Worm (Caenorhabditis elegans) whole organism, L2 larva: ENCODE measurements around the gene srv-7.
A peak's percentile ranks its signal among the peaks of the same experiment; 100 is the strongest.

Experiments
- C34F6.9 ChIP-seq: fragments of 150-350 bp; optimal IDR thresholded peaks from 2 replicates; lab custom pipeline; 2014; ENCODE audit warnings: missing biosample characterization, missing genetic modification characterization
- F13H6.1 ChIP-seq: sonication (generic microtip); optimal IDR thresholded peaks from 2 replicates; lab custom pipeline; 2016; ENCODE audit warnings: missing genetic modification characterization, missing compliant biosample characterization
- R02D3.7 ChIP-seq: fragments of 150-350 bp; optimal IDR thresholded peaks from 2 replicates; lab custom pipeline; 2014; ENCODE audit warnings: missing biosample characterization, missing genetic modification characterization
- Y55F3AM.14 ChIP-seq: fragments of 200-800 bp; sonication (Bioruptor generic); optimal IDR thresholded peaks from 2 replicates; lab custom pipeline; 2018; ENCODE audit warnings: mild to moderate bottlenecking, missing genetic modification characterization, missing compliant biosample characterization
- ZK546.5 ChIP-seq: sonication (generic microtip); optimal IDR thresholded peaks from 2 replicates; lab custom pipeline; 2017; ENCODE audit warnings: missing biosample characterization, missing genetic modification characterization
- alr-1 ChIP-seq: fragments of 150-350 bp; optimal IDR thresholded peaks from 2 replicates; lab custom pipeline; 2014; ENCODE audit warnings: missing biosample characterization, missing genetic modification characterization
- aly-2 ChIP-seq: fragments of 150-350 bp; optimal IDR thresholded peaks from 2 replicates; lab custom pipeline; 2014; ENCODE audit warnings: missing biosample characterization, missing genetic modification characterization
- ama-1 ChIP-seq: fragments of 150-350 bp; optimal IDR thresholded peaks from 2 replicates; lab custom pipeline; 2018; ENCODE audit warnings: inconsistent platforms
- blmp-1 ChIP-seq: sonication (generic microtip); optimal IDR thresholded peaks from 2 replicates; lab custom pipeline; 2017; ENCODE audit warnings: missing genetic modification characterization, mild to moderate bottlenecking, missing compliant biosample characterization, antibody characterized with exemption, moderate library complexity; ENCODE audit not compliant: insufficient read depth
- ceh-16 ChIP-seq: fragments of 150-350 bp; optimal IDR thresholded peaks from 2 replicates; lab custom pipeline; 2014; ENCODE audit warnings: missing biosample characterization, missing genetic modification characterization
- crh-2 ChIP-seq: sonication (generic microtip); optimal IDR thresholded peaks from 2 replicates; lab custom pipeline; 2017; ENCODE audit warnings: missing biosample characterization, missing genetic modification characterization
- egl-27 ChIP-seq: sonication (generic microtip); optimal IDR thresholded peaks from 3 replicates; lab custom pipeline; 2017; ENCODE audit warnings: missing biosample characterization, missing genetic modification reagents, missing genetic modification characterization
- elt-1 ChIP-seq: fragments of 150-350 bp; optimal IDR thresholded peaks from 2 replicates; lab custom pipeline; 2014; ENCODE audit warnings: missing biosample characterization, missing genetic modification characterization
- elt-3 ChIP-seq: sonication (generic microtip); optimal IDR thresholded peaks from 2 replicates; lab custom pipeline; 2017; ENCODE audit warnings: missing biosample characterization, missing genetic modification characterization
- fos-1 ChIP-seq: fragments of 150-350 bp; optimal IDR thresholded peaks from 2 replicates; lab custom pipeline; 2014; ENCODE audit warnings: missing biosample characterization, missing genetic modification characterization
- gmeb-1 ChIP-seq: fragments of 150-350 bp; optimal IDR thresholded peaks from 2 replicates; lab custom pipeline; 2014; ENCODE audit warnings: missing biosample characterization, missing genetic modification characterization
- lin-11 ChIP-seq: fragments of 150-350 bp; sonication (generic microtip); optimal IDR thresholded peaks from 2 replicates; lab custom pipeline; 2014; ENCODE audit warnings: missing biosample characterization, missing genetic modification characterization, inconsistent platforms, mixed read lengths
- lin-13 ChIP-seq: fragments of 150-350 bp; optimal IDR thresholded peaks from 2 replicates; lab custom pipeline; 2014; ENCODE audit warnings: missing biosample characterization, missing genetic modification reagents, missing genetic modification characterization
- lin-39 ChIP-seq: fragments of 150-350 bp; optimal IDR thresholded peaks from 2 replicates; lab custom pipeline; 2014; ENCODE audit warnings: missing biosample characterization, missing genetic modification reagents, missing genetic modification characterization
- lsy-2 ChIP-seq, 2 experiments: fragments of 150-350 bp in 1 of 2; sonication (generic microtip) in 1 of 2; optimal IDR thresholded peaks; 2 replicates each; lab custom pipeline; 2014 to 2017; ENCODE audit warnings: missing biosample characterization in 2 of 2, missing genetic modification characterization in 2 of 2
- mab-5 ChIP-seq: fragments of 150-350 bp; optimal IDR thresholded peaks from 2 replicates; lab custom pipeline; 2014; ENCODE audit warnings: missing biosample characterization, missing genetic modification characterization
- mdl-1 ChIP-seq, 2 experiments: fragments of 150-350 bp in 1 of 2; sonication (generic microtip) in 1 of 2; optimal IDR thresholded peaks; 2 replicates each; lab custom pipeline; 2017; ENCODE audit warnings: missing biosample characterization in 2 of 2, missing genetic modification characterization in 2 of 2
- nhr-11 ChIP-seq: fragments of 150-350 bp; optimal IDR thresholded peaks from 2 replicates; lab custom pipeline; 2014; ENCODE audit warnings: missing biosample characterization, missing genetic modification characterization
- nhr-129 ChIP-seq: fragments of 150-350 bp; optimal IDR thresholded peaks from 2 replicates; lab custom pipeline; 2014; ENCODE audit warnings: missing biosample characterization, missing genetic modification characterization
- nhr-21 ChIP-seq: fragments of 150-350 bp; optimal IDR thresholded peaks from 2 replicates; lab custom pipeline; 2014; ENCODE audit warnings: missing biosample characterization, missing genetic modification characterization
- nhr-23 ChIP-seq: fragments of 150-350 bp; optimal IDR thresholded peaks from 2 replicates; lab custom pipeline; 2014; ENCODE audit warnings: missing biosample characterization, missing genetic modification reagents, missing genetic modification characterization
- nhr-237 ChIP-seq: fragments of 150-350 bp; optimal IDR thresholded peaks from 2 replicates; lab custom pipeline; 2014; ENCODE audit warnings: missing biosample characterization, missing genetic modification characterization
- nhr-25 ChIP-seq: fragments of 150-350 bp; sonication (generic microtip); optimal IDR thresholded peaks from 3 replicates; lab custom pipeline; 2014; ENCODE audit warnings: missing biosample characterization, missing genetic modification characterization
- nhr-6 ChIP-seq: fragments of 150-350 bp; optimal IDR thresholded peaks from 2 replicates; lab custom pipeline; 2014; ENCODE audit warnings: missing biosample characterization, missing genetic modification characterization
- peb-1 ChIP-seq: fragments of 150-350 bp; optimal IDR thresholded peaks from 2 replicates; lab custom pipeline; 2014; ENCODE audit warnings: missing biosample characterization, missing genetic modification characterization
- sem-4 ChIP-seq: fragments of 150-350 bp; optimal IDR thresholded peaks from 2 replicates; lab custom pipeline; 2014; ENCODE audit warnings: missing biosample characterization, missing genetic modification reagents, missing genetic modification characterization
- skn-1 ChIP-seq: sonication (generic microtip); optimal IDR thresholded peaks from 2 replicates; lab custom pipeline; 2017; ENCODE audit warnings: missing biosample characterization, missing genetic modification characterization
- sma-3 ChIP-seq: sonication (generic microtip); optimal IDR thresholded peaks from 2 replicates; lab custom pipeline; 2016; ENCODE audit warnings: missing genetic modification reagents, missing genetic modification characterization, missing compliant biosample characterization
- sma-9 ChIP-seq, 2 experiments: fragments of 150-350 bp in 1 of 2; sonication (generic microtip) in 1 of 2; optimal IDR thresholded peaks; 2 replicates each; lab custom pipeline; 2014 to 2016; ENCODE audit warnings: missing genetic modification characterization in 2 of 2, mild to moderate bottlenecking in 1 of 2, missing biosample characterization in 1 of 2, missing compliant biosample characterization in 1 of 2, missing genetic modification reagents in 1 of 2, moderate library complexity in 1 of 2
- snpc-4 ChIP-seq: fragments of 150-350 bp; optimal IDR thresholded peaks from 2 replicates; lab custom pipeline; 2014; ENCODE audit warnings: missing biosample characterization, missing genetic modification characterization
- unc-39 ChIP-seq: fragments of 150-350 bp; optimal IDR thresholded peaks from 2 replicates; lab custom pipeline; 2014; ENCODE audit warnings: missing biosample characterization, missing genetic modification characterization
- unc-55 ChIP-seq: fragments of 150-350 bp; sonication (generic microtip); optimal IDR thresholded peaks from 3 replicates; lab custom pipeline; 2014; ENCODE audit warnings: missing biosample characterization, missing genetic modification reagents, missing genetic modification characterization
- zag-1 ChIP-seq: fragments of 150-350 bp; optimal IDR thresholded peaks from 2 replicates; lab custom pipeline; 2014; ENCODE audit warnings: missing biosample characterization, missing genetic modification characterization
- ztf-1 ChIP-seq: fragments of 200-800 bp; sonication (Bioruptor generic); conservative IDR thresholded peaks from 2 replicates; pipeline ENCODE4 v1.3.6; 2022; ENCODE audit warnings: missing genetic modification characterization, missing compliant biosample characterization
- ztf-4 ChIP-seq: fragments of 150-350 bp; optimal IDR thresholded peaks from 2 replicates; lab custom pipeline; 2014; ENCODE audit warnings: missing biosample characterization, missing genetic modification characterization

The srv-7 gene

DNA sequence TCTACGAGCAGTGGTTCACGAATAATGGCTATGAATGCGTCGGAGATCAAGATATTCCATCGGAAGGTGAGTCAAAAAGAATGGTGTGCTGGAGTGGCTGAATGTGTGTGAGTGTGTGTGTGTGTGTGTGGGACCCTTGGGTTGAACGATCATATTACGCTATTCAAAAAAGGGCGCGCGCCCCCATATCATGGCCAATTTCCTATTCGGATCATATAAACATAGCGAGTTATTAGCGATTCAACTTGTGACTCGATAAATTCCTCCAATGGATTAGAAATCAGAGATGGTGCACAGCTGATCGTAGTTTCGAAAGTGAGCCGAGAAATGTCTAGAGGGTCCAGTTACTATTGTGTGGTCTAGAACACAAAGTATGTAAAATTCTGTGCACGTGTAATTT, at the start of gene srv-7:
Gene srv-7, minus strand, starts transcription at position 101 of the 400 bp plus-strand sequence.
- no peak for TF ChIP-seq nhr-6 (tag; lab: Kevin White, UChicago)
- TF ChIP-seq ama-1 (lab: Kevin White, UChicago): no peak
- no peak for TF ChIP-seq nhr-11
- no peak for TF ChIP-seq ztf-4 (tag; lab: Kevin White, UChicago)
- no peak for TF ChIP-seq ZK546.5 (tag; lab: Kevin White, UChicago)
- TF ChIP-seq skn-1 (tag; lab: Kevin White, UChicago): no peak
- TF ChIP-seq mab-5 (tag; lab: Kevin White, UChicago): no peak
- no peak for TF ChIP-seq C34F6.9 (tag; lab: Kevin White, UChicago)
- no peak for TF ChIP-seq lin-13
- TF ChIP-seq sma-9 (GFP tag; optimal IDR thresholded peaks at IDR 0.05; lab: Kevin White, UChicago): no peak
- TF ChIP-seq sma-9 (tag; optimal IDR thresholded peaks at IDR 0.05; lab: Kevin White, UChicago): no peak
- no peak for TF ChIP-seq crh-2 (tag; lab: Kevin White, UChicago)
- no peak for TF ChIP-seq nhr-23 (tag; lab: Kevin White, UChicago)
- no peak for TF ChIP-seq zag-1 (tag; lab: Kevin White, UChicago)
- no peak for TF ChIP-seq nhr-129 (tag; lab: Kevin White, UChicago)
- no peak for TF ChIP-seq alr-1
- TF ChIP-seq lsy-2 (tag; optimal IDR thresholded peaks at IDR 0.05; lab: Kevin White, UChicago): no peak
- no peak for TF ChIP-seq lin-11

DNA sequence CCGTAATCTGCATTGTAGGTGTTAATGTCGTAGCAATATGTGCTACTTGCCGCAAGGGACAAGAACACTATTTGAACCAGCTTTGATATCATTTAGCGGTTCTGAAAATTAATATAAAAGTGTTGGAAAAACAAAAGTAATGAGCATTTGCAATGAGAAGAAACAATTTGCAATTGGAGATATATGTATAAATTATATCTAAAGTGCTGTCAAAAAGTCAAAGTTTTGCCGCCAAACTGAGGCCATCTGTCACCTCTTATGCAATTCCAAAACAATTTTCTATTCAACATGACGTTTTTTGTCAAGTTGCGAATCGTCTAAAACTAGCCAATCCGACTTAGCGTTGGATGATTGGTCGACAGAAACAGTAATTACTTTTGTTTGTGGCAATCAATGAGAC, 49.4 kb upstream of the srv-7 start, which contains the start of gene W01C8.5:
Gene W01C8.5, minus strand, starts transcription at position 101 of the 400 bp plus-strand sequence.
- no peak for TF ChIP-seq ZK546.5 (tag; lab: Kevin White, UChicago)
- no peak for TF ChIP-seq snpc-4
- TF ChIP-seq nhr-237 (tag; lab: Kevin White, UChicago): no peak
- no peak for TF ChIP-seq egl-27 (tag; lab: Kevin White, UChicago)
- no peak for TF ChIP-seq elt-1 (tag; lab: Kevin White, UChicago)
- TF ChIP-seq, all 48 proteins: peak for 0

DNA sequence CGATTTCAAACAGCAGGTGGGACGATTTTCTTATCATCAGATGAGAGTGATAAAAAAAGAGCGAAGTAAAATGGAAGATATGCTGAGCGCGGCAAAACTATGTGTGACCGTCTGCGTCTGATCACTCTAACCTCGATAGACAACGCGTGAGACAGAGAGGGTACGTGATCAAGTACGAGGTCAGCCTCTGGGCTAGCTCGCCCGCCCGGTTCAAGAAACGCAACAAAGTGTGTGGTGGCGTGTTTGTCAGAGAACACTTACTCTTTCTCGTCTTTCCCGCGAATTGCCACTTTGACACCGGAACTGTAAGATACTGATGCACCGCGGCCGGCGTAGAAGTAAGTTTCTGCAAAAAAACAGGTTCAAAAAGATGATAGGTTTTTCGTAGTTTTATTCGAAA, 48.4 kb upstream of the srv-7 start:
- peak; percentile 49 for TF ChIP-seq egl-27 (tag; lab: Kevin White, UChicago)
- peak; percentile 79 for TF ChIP-seq nhr-25 (tag; lab: Kevin White, UChicago)
- TF ChIP-seq nhr-6 (tag; lab: Kevin White, UChicago): no peak
- peak; percentile 80 for TF ChIP-seq sma-3 (GFP tag; lab: Kevin White, UChicago)
- no peak for TF ChIP-seq nhr-11
- TF ChIP-seq unc-55 (GFP tag; lab: Kevin White, UChicago): no peak
- TF ChIP-seq nhr-129 (tag; lab: Kevin White, UChicago): peak; percentile 64
- TF ChIP-seq peb-1 (tag; lab: Kevin White, UChicago): no peak
- TF ChIP-seq unc-39 (tag; lab: Kevin White, UChicago): no peak
- no peak for TF ChIP-seq aly-2
- TF ChIP-seq fos-1 (tag; lab: Kevin White, UChicago): peak; percentile 80
- TF ChIP-seq sma-9 (GFP tag; optimal IDR thresholded peaks at IDR 0.05; lab: Kevin White, UChicago): peak; percentile 92
- peak; percentile 54 for TF ChIP-seq sma-9 (tag; optimal IDR thresholded peaks at IDR 0.05; lab: Kevin White, UChicago)
- TF ChIP-seq sem-4 (tag; lab: Kevin White, UChicago): no peak
- peak; percentile 11 for TF ChIP-seq C34F6.9 (tag; lab: Kevin White, UChicago)
- TF ChIP-seq elt-3 (tag; lab: Kevin White, UChicago): no peak
- TF ChIP-seq blmp-1 (tag; lab: Kevin White, UChicago): peak; percentile 50
- TF ChIP-seq lin-39 (tag; lab: Kevin White, UChicago): no peak
- TF ChIP-seq mab-5 (tag; lab: Kevin White, UChicago): no peak
- no peak for TF ChIP-seq snpc-4
- no peak for TF ChIP-seq elt-1 (tag; lab: Kevin White, UChicago)
- no peak for TF ChIP-seq lin-13
- TF ChIP-seq gmeb-1: peak; percentile 26
- TF ChIP-seq mdl-1 (tag; optimal IDR thresholded peaks at IDR 0.05; lab: Kevin White, UChicago): peak in 1 of 2 experiments; percentile 44
- TF ChIP-seq ztf-1 (GFP tag; lab: Robert Waterston, UW): no peak
- TF ChIP-seq F13H6.1 (tag; lab: Kevin White, UChicago): peak; percentile 77
- peak; percentile 52 for TF ChIP-seq crh-2 (tag; lab: Kevin White, UChicago)
- TF ChIP-seq Y55F3AM.14 (GFP tag; lab: Kevin White, UChicago): no peak
- no peak for TF ChIP-seq R02D3.7
- no peak for TF ChIP-seq skn-1 (tag; lab: Kevin White, UChicago)
- TF ChIP-seq ceh-16 (tag; lab: Kevin White, UChicago): no peak
- TF ChIP-seq nhr-21 (tag; lab: Kevin White, UChicago): peak; percentile 56
- TF ChIP-seq, all 48 proteins: peak for 13
